Worm (Caenorhabditis elegans): ENCODE measurements around the gene Y45F10D.7.

Y45F10D.7 gene

DNA sequence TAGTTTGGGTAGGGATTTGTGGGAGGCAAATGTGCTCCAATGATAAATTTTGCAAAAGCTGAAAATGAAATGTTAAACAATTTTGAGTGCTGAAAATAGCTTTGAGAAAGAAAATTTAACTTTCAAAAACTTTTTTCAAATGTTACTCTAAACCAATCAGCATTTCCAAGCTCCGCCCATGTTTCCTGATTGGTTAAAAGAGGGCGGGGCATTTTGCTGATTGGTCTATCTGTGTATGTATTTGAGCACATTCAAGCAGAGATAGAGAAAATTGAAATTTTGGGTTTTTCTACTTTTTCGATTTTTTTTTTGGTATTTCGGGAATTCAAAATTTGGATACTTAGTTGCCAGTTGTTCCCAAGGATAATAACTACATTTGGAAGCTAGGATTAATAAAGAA lies 24.0 kb upstream of the Y45F10D.7 start:
- TF ChIP-seq unc-62 (GFP tag; optimal IDR thresholded peaks at IDR 0.05) (no peak), unc-55 (GFP tag; optimal IDR thresholded peaks at IDR 0.05) (no peak), nhr-237 (tag; optimal IDR thresholded peaks at IDR 0.05) (no peak), unc-39 (tag; optimal IDR thresholded peaks at IDR 0.05) (no peak), lin-11 (tag; optimal IDR thresholded peaks at IDR 0.05) (no peak), snpc-4 (tag; optimal IDR thresholded peaks at IDR 0.05) (no peak)

DNA sequence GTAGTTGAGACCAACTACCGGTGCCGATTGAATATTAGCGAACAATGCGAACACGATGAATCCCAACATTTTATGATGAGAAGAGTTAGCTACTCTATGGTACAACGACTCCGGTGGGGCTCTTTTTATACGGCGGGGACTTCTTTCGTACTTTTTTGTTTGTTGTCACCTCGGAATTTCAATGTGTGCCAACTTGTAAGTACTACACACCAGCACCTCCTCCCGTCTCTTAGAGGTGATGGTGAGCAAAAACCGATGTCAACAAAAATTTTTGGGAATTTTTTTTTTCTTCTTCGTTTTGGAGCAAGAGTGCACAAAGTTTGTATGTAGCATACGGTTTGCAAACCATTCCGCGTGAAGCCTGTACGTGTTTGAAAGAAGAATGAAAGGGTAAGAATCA lies 14.1 kb upstream of the Y45F10D.7 start, which contains the start of gene Y45F10D.2:
Gene Y45F10D.2, minus strand, starts transcription at position 101 of the 400 bp plus-strand sequence.
- TF ChIP-seq fos-1 (tag; optimal IDR thresholded peaks at IDR 0.05) (no peak), nhr-11 (tag; optimal IDR thresholded peaks at IDR 0.05) (no peak), blmp-1 (tag; optimal IDR thresholded peaks at IDR 0.05; ENCODE audit: insufficient read depth) (no peak), ztf-1 (GFP tag; conservative IDR thresholded peaks at IDR 0.05) (no peak), peb-1 (tag; optimal IDR thresholded peaks at IDR 0.05) (no peak), mbf-1 (tag; optimal IDR thresholded peaks at IDR 0.05) (no peak), lin-13 (GFP tag; optimal IDR thresholded peaks at IDR 0.05) (no peak), ztf-11 (tag; optimal IDR thresholded peaks at IDR 0.05) (no peak)

DNA sequence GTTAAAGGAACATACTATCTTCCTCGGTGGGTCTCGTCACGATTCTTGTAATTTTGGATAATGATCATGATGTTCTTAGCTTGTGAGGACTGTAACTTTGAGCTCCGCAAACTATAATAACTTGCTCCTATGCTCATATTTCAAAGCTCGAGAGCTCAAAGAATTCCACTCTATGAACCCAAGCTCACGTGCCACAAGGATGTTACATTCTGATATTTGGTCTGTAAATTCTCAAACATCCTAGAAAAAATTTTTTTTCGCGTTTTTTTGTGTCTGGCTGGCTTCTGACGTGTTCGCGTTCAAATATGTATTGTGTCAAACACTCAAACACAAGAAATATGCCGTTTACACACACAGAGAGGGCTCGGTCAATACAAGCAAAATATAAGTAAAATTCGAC lies 12.6 kb upstream of the Y45F10D.7 start, which contains the start of gene Y45F10D.16:
Gene Y45F10D.16, plus strand, starts transcription at position 301 of the 400 bp plus-strand sequence.
- TF ChIP-seq mdl-1 (tag; optimal IDR thresholded peaks at IDR 0.05) = no peak
- no peak for TF ChIP-seq nhr-237 (tag; optimal IDR thresholded peaks at IDR 0.05)
- no peak for TF ChIP-seq zag-1 (tag; optimal IDR thresholded peaks at IDR 0.05)
- TF ChIP-seq mbf-1 (tag; optimal IDR thresholded peaks at IDR 0.05) = no peak
- TF ChIP-seq lin-39 (tag; optimal IDR thresholded peaks at IDR 0.05) = no peak
- no peak for TF ChIP-seq ama-1 (optimal IDR thresholded peaks at IDR 0.05)
- TF ChIP-seq nhr-21 (tag; optimal IDR thresholded peaks at IDR 0.05) = no peak

DNA sequence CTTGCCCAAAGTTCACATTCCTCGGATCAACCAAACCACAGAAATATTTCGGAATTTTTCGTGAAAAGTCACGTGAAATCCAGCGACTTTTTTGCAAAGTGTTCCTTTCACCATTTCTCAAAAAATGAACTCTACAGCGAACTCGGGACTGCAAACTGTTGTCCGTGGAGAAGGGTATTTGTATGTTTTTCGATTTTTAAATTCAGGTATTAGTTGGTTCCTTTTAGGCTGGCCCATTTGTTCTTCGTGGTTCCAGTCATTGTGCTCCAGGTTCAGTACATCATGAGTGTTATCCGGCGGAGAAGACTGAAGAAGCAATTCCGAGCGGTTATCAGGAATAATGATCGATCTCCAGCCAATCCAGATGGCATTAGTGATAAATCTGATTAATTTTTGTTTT lies 12.0 kb upstream of the Y45F10D.7 start:
- TF ChIP-seq nhr-25 (tag; optimal IDR thresholded peaks at IDR 0.05) (no peak), sem-4 (tag; optimal IDR thresholded peaks at IDR 0.05) (no peak), ceh-82 (tag; optimal IDR thresholded peaks at IDR 0.05) (no peak)

DNA sequence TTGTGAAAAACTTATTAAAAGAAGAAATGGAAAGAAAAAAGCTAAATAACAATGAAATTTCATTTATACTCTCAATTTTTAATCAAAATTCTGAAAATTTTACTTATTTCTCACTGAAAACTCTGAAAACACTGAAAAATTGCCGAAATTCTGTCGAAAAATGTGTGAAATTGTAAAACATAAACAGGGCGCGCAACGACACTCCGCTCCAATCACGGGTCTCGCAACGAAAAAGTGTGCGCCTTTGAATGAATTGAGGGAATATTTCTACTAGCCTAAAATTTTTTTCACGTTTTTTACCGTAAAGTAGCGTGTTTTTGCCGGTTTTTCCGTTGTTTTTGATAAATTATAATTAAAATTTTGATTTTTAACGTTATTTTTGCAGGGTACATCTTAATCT lies 11.2 kb upstream of the Y45F10D.7 start, which contains the start of gene rpl-18:
Gene rpl-18, plus strand, starts transcription at position 386 of the 400 bp plus-strand sequence.
- TF ChIP-seq unc-62 (GFP tag; optimal IDR thresholded peaks at IDR 0.05) (no peak), nhr-11 (tag; optimal IDR thresholded peaks at IDR 0.05) (no peak), lin-39 (tag; optimal IDR thresholded peaks at IDR 0.05) (no peak), lsy-2 (tag; optimal IDR thresholded peaks at IDR 0.05) (peak; percentile 57 to 92), R02D3.7 (tag; optimal IDR thresholded peaks at IDR 0.05) (no peak), nhr-237 (tag; optimal IDR thresholded peaks at IDR 0.05) (no peak), C34F6.9 (tag; optimal IDR thresholded peaks at IDR 0.05) (peak; percentile 84), peb-1 (tag; optimal IDR thresholded peaks at IDR 0.05) (no peak), ceh-16 (tag; optimal IDR thresholded peaks at IDR 0.05) (no peak), alr-1 (tag; optimal IDR thresholded peaks at IDR 0.05) (no peak), mbf-1 (tag; optimal IDR thresholded peaks at IDR 0.05) (no peak), elt-3 (tag; optimal IDR thresholded peaks at IDR 0.05) (no peak), ceh-82 (tag; optimal IDR thresholded peaks at IDR 0.05) (no peak), nhr-77 (tag; optimal IDR thresholded peaks at IDR 0.05) (no peak), nhr-25 (tag; optimal IDR thresholded peaks at IDR 0.05) (peak; percentile 61), nhr-10 (tag; optimal IDR thresholded peaks at IDR 0.05) (no peak), elt-1 (tag; optimal IDR thresholded peaks at IDR 0.05) (no peak), sem-4 (tag; optimal IDR thresholded peaks at IDR 0.05) (peak; percentile 27), ztf-4 (tag; optimal IDR thresholded peaks at IDR 0.05) (peak; percentile 56), snpc-4 (tag; optimal IDR thresholded peaks at IDR 0.05) (peak; percentile 71), nhr-129 (tag; optimal IDR thresholded peaks at IDR 0.05) (peak; percentile 91), zag-1 (tag; optimal IDR thresholded peaks at IDR 0.05) (no peak), ama-1 (optimal IDR thresholded peaks at IDR 0.05) (peak; percentile 17), fos-1 (tag; optimal IDR thresholded peaks at IDR 0.05) (peak; percentile 36), blmp-1 (tag; optimal IDR thresholded peaks at IDR 0.05; ENCODE audit: insufficient read depth) (no peak), nhr-23 (tag; optimal IDR thresholded peaks at IDR 0.05) (no peak), ZK546.5 (tag; optimal IDR thresholded peaks at IDR 0.05) (no peak), Y55F3AM.14 (GFP tag; optimal IDR thresholded peaks at IDR 0.05) (no peak), skn-1 (tag; optimal IDR thresholded peaks at IDR 0.05) (no peak), aly-2 (tag; optimal IDR thresholded peaks at IDR 0.05) (no peak), unc-55 (GFP tag; optimal IDR thresholded peaks at IDR 0.05) (peak; percentile 90), nhr-6 (tag; optimal IDR thresholded peaks at IDR 0.05) (no peak), ztf-11 (tag; optimal IDR thresholded peaks at IDR 0.05) (no peak), sma-9 (GFP tag; optimal IDR thresholded peaks at IDR 0.05) (no peak), sma-9 (tag; optimal IDR thresholded peaks at IDR 0.05) (no peak), sma-3 (GFP tag; optimal IDR thresholded peaks at IDR 0.05) (peak; percentile 71), F13H6.1 (tag; optimal IDR thresholded peaks at IDR 0.05) (peak; percentile 40), egl-27 (tag; optimal IDR thresholded peaks at IDR 0.05) (no peak), lin-13 (GFP tag; optimal IDR thresholded peaks at IDR 0.05) (peak; percentile 72), lin-11 (tag; optimal IDR thresholded peaks at IDR 0.05) (peak; percentile 60)
